Fruit fly (Drosophila melanogaster): ENCODE data around the gene sip2.

The sip2 gene

DNA sequence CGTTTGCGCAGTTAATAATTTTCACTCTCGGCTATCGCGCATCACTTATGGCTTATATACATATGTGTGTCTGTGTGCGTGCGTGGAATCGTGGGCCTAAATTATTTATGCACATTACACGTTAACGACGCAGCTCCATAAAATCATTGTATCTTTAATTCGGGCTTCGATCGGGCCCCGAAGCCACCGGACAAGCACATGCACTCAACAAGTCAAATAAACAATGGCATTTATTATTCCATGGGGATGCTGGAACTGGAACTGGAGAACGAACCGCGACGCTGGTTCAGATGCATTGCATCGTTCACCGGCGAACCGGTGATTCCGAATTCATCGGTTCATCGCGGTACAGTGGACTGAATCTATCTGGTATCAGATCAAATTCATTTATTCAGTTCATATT is 15.3 kb downstream of the sip2 start, which contains the start of gene ihog (continued):
- TF ChIP-seq CG4707 (GFP tag; optimal IDR thresholded peaks at IDR 0.05) (peak; percentile 87), nau (GFP tag; optimal IDR thresholded peaks at IDR 0.05) (no peak), MESR4 (GFP tag; optimal IDR thresholded peaks at IDR 0.05) (peak; percentile 78), Abd-B (GFP tag; optimal IDR thresholded peaks at IDR 0.05) (no peak), hbn (GFP tag; IDR thresholded peaks at IDR 0.05; ENCODE audit: partially characterized antibody) (0 out of 2 replicates have a peak, but pooled peaks have one; percentile 23), Ravus (GFP tag; IDR thresholded peaks at IDR 0.05) (no peak), CG17385 (GFP tag; optimal IDR thresholded peaks at IDR 0.05) (peak; percentile 6), Bgb (GFP tag; IDR thresholded peaks at IDR 0.05; ENCODE audit: partially characterized antibody) (peak; percentile 59), CG3407 (GFP tag; optimal IDR thresholded peaks at IDR 0.05) (no peak), CG7745 (tag; optimal IDR thresholded peaks at IDR 0.05) (no peak), nom (GFP tag; optimal IDR thresholded peaks at IDR 0.05) (peak; percentile 20), danr (GFP tag; IDR thresholded peaks at IDR 0.05) (no peak), knrl (GFP tag; IDR thresholded peaks at IDR 0.05; ENCODE audit: partially characterized antibody) (peak; percentile 66; the same call in 2 of the 3 replicates), CG6854 (GFP tag; optimal IDR thresholded peaks at IDR 0.05) (peak; percentile 7), CG8924 (tag; optimal IDR thresholded peaks at IDR 0.05) (peak; percentile 61), pb (GFP tag; optimal IDR thresholded peaks at IDR 0.05) (no peak), Mrtf (GFP tag; IDR thresholded peaks at IDR 0.05) (no peak), CG31388 (GFP tag; optimal IDR thresholded peaks at IDR 0.05) (no peak), ci (GFP tag; IDR thresholded peaks at IDR 0.05) (peak; percentile 39; the same call in 1 of the 3 replicates), CG30020 (tag; optimal IDR thresholded peaks at IDR 0.05) (peak; percentile 45), CG11247 (GFP tag; IDR thresholded peaks at IDR 0.05) (no peak), pzg (GFP tag; optimal IDR thresholded peaks at IDR 0.05) (peak; percentile 49), row (GFP tag; IDR thresholded peaks at IDR 0.05) (peak; percentile 88), Dll (GFP tag; IDR thresholded peaks at IDR 0.05; ENCODE audit: partially characterized antibody) (peak; percentile 54; the same call in 3 of the 4 replicates)

DNA sequence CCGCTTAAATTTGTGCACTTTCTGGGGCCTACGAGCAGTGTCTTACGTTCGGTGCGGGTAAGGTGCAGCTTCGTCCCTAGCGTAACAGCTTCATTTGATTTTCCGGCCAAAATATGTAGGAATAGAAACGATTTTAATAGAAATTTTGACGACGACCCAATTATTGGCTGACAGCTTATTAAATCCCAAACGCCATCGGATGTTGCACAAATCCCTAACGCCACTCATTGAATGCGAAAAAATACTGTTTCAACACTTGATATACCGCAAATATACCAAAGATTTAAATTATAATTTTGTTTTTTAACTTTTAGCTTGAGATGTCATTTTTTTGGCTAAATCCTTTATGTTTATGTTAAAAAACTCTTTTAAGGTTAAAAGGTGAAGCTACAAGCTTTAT is 18.8 kb downstream of the sip2 start, which contains the start of gene Fgop2:
TSS of gene Fgop2 (minus strand) at position 202 of the 400 bp plus-strand sequence.
- TF ChIP-seq phol (tag; optimal IDR thresholded peaks at IDR 0.05) (peak; percentile 15), Hr3 (GFP tag; optimal IDR thresholded peaks at IDR 0.05) (peak; percentile 36), nmo (GFP tag; optimal IDR thresholded peaks at IDR 0.05) (peak; percentile 8), psq (GFP tag; optimal IDR thresholded peaks at IDR 0.05) (no peak), CG12659 (GFP tag; optimal IDR thresholded peaks at IDR 0.05) (peak; percentile 26), CG15514 (GFP tag; optimal IDR thresholded peaks at IDR 0.05) (peak; percentile 84), CG9797 (GFP tag; optimal IDR thresholded peaks at IDR 0.05) (peak; percentile 70), Dp (GFP tag; optimal IDR thresholded peaks at IDR 0.05) (peak; percentile 74), CG17802 (tag; optimal IDR thresholded peaks at IDR 0.05) (no peak), trem (tag; optimal IDR thresholded peaks at IDR 0.05) (peak; percentile 41), CG17829 (tag; optimal IDR thresholded peaks at IDR 0.05) (peak; percentile 21), Dbx (GFP tag; IDR thresholded peaks at IDR 0.05) (no peak), YL-1 (GFP tag; optimal IDR thresholded peaks at IDR 0.05) (peak; percentile 72), CG1603 (tag; optimal IDR thresholded peaks at IDR 0.05) (peak; percentile 51), CG10267 (tag; optimal IDR thresholded peaks at IDR 0.05) (peak; percentile 30), E2f2 (GFP tag; IDR thresholded peaks at IDR 0.05) (peak; percentile 82), CG14710 (tag; optimal IDR thresholded peaks at IDR 0.05) (peak; percentile 41), HmgZ (tag; optimal IDR thresholded peaks at IDR 0.05) (peak; percentile 19), CG2116 (GFP tag; optimal IDR thresholded peaks at IDR 0.05) (peak; percentile 6), sob (GFP tag; IDR thresholded peaks at IDR 0.05) (peak; percentile 20; the same call in 1 of the 2 replicates), gfzf (GFP tag; optimal IDR thresholded peaks at IDR 0.05) (peak; percentile 91), pzg (GFP tag; optimal IDR thresholded peaks at IDR 0.05) (peak; percentile 61), ac (GFP tag; optimal IDR thresholded peaks at IDR 0.05) (no peak), MESR4 (GFP tag; optimal IDR thresholded peaks at IDR 0.05) (peak; percentile 81), Ets97D (GFP tag; optimal IDR thresholded peaks at IDR 0.05) (peak; percentile 20), CG15601 (tag; optimal IDR thresholded peaks at IDR 0.05) (peak; percentile 49), Nf-YB (GFP tag; optimal IDR thresholded peaks at IDR 0.05) (no peak)

All from whole organism, embryonic.